Fruit fly (Drosophila melanogaster) S2 (cell line): ENCODE results near the gene APP-BP1.

Experiments used
- CG8478 ChIP-seq: fragments of >200 bp; optimal IDR thresholded peaks from 2 replicates; lab custom pipeline; 2018
- CTCF ChIP-seq, 2 experiments: fragments of >200 bp; optimal IDR thresholded peaks; 2 replicates each; lab custom pipeline; 2018

DNA sequence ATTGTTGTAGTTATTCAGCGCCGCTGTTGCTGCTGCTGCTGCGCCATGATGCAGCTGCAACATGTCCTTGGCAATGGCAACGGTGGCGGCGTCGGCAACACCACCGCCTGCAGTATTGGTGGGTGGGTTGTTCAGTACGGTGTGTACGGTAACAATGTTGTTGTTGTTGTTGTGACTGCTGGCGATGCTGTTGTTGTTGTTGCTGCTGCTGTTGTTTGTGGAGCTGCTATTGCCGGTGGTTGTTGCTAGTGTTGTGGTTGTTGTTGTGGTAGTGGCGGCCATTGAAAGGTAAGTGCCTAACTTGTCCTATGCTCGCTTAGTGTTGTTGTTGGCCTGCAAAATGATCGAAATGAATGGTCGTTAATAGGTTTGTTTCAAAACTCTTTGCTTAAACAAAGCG is 19.5 kb downstream of the APP-BP1 start:
- TF ChIP-seq CG8478 (lab: Kevin White, UChicago) (no peak), CTCF (optimal IDR thresholded peaks at IDR 0.05; lab: Kevin White, UChicago) (no peak)
